Fruit fly (Drosophila melanogaster): ENCODE results near the gene CG1146.

CG1146 gene

dm6 chr3L:2494183-2494541 lies 5.6 kb downstream of the CG1146 start (continued):
- TF ChIP-seq Asciz (GFP tag; optimal IDR thresholded peaks at IDR 0.05) (peak; percentile 52), CG16863 (GFP tag; optimal IDR thresholded peaks at IDR 0.05) (peak; percentile 50), gfzf (GFP tag; optimal IDR thresholded peaks at IDR 0.05) (no peak), CG3726 (GFP tag; IDR thresholded peaks at IDR 0.05) (peak; percentile 79), CG17385 (GFP tag; optimal IDR thresholded peaks at IDR 0.05) (peak; percentile 79), Side (GFP tag; optimal IDR thresholded peaks at IDR 0.05) (peak; percentile 94), disco-r (GFP tag; optimal IDR thresholded peaks at IDR 0.05) (peak; percentile 26), ab (GFP tag; optimal IDR thresholded peaks at IDR 0.05) (no peak), croc (GFP tag; conservative IDR thresholded peaks at IDR 0.05) (peak; percentile 77), run (tag; optimal IDR thresholded peaks at IDR 0.05) (peak; percentile 12), Aef1 (GFP tag; IDR thresholded peaks at IDR 0.05) (peak; percentile 93), D (optimal IDR thresholded peaks at IDR 0.05) (no peak), D (GFP tag; optimal IDR thresholded peaks at IDR 0.05) (peak; percentile 75), CG11398 (GFP tag; optimal IDR thresholded peaks at IDR 0.05) (no peak), CG17186 (GFP tag; optimal IDR thresholded peaks at IDR 0.05) (peak; percentile 69), CG9437 (GFP tag; optimal IDR thresholded peaks at IDR 0.05) (peak; percentile 60), bowl (GFP tag; IDR thresholded peaks at IDR 0.05) (peak; percentile 75; the same call in 1 of the 2 replicates), CG11504 (tag; optimal IDR thresholded peaks at IDR 0.05) (peak; percentile 90), Ada2b (GFP tag; IDR thresholded peaks at IDR 0.05) (peak; percentile 92), yki (optimal IDR thresholded peaks at IDR 0.05) (no peak), ci (GFP tag; IDR thresholded peaks at IDR 0.05) (peak; percentile 87), CG15269 (tag; optimal IDR thresholded peaks at IDR 0.05) (peak; percentile 85), fd102C (GFP tag; optimal IDR thresholded peaks at IDR 0.05) (no peak), CG13123 (GFP tag; optimal IDR thresholded peaks at IDR 0.05) (no peak), nerfin-2 (GFP tag; IDR thresholded peaks at IDR 0.05; ENCODE audit: partially characterized antibody) (no peak), CG7556 (GFP tag; optimal IDR thresholded peaks at IDR 0.05) (peak; percentile 83), Rfx (GFP tag; IDR thresholded peaks at IDR 0.05) (peak; percentile 96)

dm6 chr3L:2499077-2499476 lies 10.5 kb downstream of the CG1146 start:
- TF ChIP-seq cg (GFP tag; optimal IDR thresholded peaks at IDR 0.05) (no peak), Pdp1 (GFP tag; optimal IDR thresholded peaks at IDR 0.05) (peak in 1 of 2 experiments; percentile 5), inv (GFP tag; IDR thresholded peaks at IDR 0.05; ENCODE audit: partially characterized antibody) (no peak), ash1 (GFP tag; optimal IDR thresholded peaks at IDR 0.05) (no peak), sens (GFP tag) (peak; percentile 39), CG2202 (tag; optimal IDR thresholded peaks at IDR 0.05) (no peak), tin (GFP tag; optimal IDR thresholded peaks at IDR 0.05) (no peak), CG6791 (GFP tag; IDR thresholded peaks at IDR 0.05; ENCODE audit: partially characterized antibody) (0 out of 3 replicates have a peak, but pooled peaks have one; percentile 16), CG31224 (GFP tag; IDR thresholded peaks at IDR 0.05) (peak; percentile 51; the same call in 1 of the 2 replicates), CG7987 (GFP tag; optimal IDR thresholded peaks at IDR 0.05) (no peak), gt (GFP tag; IDR thresholded peaks at IDR 0.05) (no peak), ftz-f1 (GFP tag; optimal IDR thresholded peaks at IDR 0.05) (peak; percentile 86)

dm6 chr3L:2501764-2502163 lies 13.2 kb downstream of the CG1146 start:
- TF ChIP-seq lov (optimal IDR thresholded peaks at IDR 0.05) (no peak), lov (GFP tag; IDR thresholded peaks at IDR 0.05) (no peak), dmrt11E (tag; optimal IDR thresholded peaks at IDR 0.05) (no peak), CG8944 (GFP tag; optimal IDR thresholded peaks at IDR 0.05) (peak; percentile 26), CG12391 (tag; optimal IDR thresholded peaks at IDR 0.05) (peak; percentile 51), Sox102F (GFP tag; optimal IDR thresholded peaks at IDR 0.05) (peak; percentile 41), CG7839 (tag; optimal IDR thresholded peaks at IDR 0.05) (peak; percentile 79), trh (GFP tag; optimal IDR thresholded peaks at IDR 0.05) (no peak), Scr (GFP tag; IDR thresholded peaks at IDR 0.05; ENCODE audit: partially characterized antibody) (no peak), prd (optimal IDR thresholded peaks at IDR 0.05) (no peak), prd (GFP tag; IDR thresholded peaks at IDR 0.05) (peak; percentile 72), CG11560 (tag; IDR thresholded peaks at IDR 0.05) (peak; percentile 63; the same call in 1 of the 3 replicates), Hsf (GFP tag; optimal IDR thresholded peaks at IDR 0.05) (peak; percentile 73), Spps (tag; optimal IDR thresholded peaks at IDR 0.05) (no peak)
